Worm (Caenorhabditis elegans): ENCODE results near the gene glb-10.

Gene glb-10

ce11 chrII:6344513-6344912 lies 35.4 kb upstream of the glb-10 start:
- TF ChIP-seq hlh-30 (tag; optimal IDR thresholded peaks at IDR 0.05; ENCODE audit: insufficient read depth) (no peak), daf-16 (GFP tag; optimal IDR thresholded peaks at IDR 0.05) (no peak), daf-16 (tag; optimal IDR thresholded peaks at IDR 0.05) (peak; percentile 98)

ce11 chrII:6343893-6344292 lies 34.8 kb upstream of the glb-10 start, which contains the start of gene txt-18:
Gene txt-18, plus strand, starts transcription at chrII:6344072.
- no peak for TF ChIP-seq nhr-111 (GFP tag; optimal IDR thresholded peaks at IDR 0.05)
- TF ChIP-seq unc-62 (GFP tag; optimal IDR thresholded peaks at IDR 0.05 in 1 of 2): peak in 1 of 2 experiments; percentile 77
- no peak for TF ChIP-seq unc-62 (tag; optimal IDR thresholded peaks at IDR 0.05)
- no peak for TF ChIP-seq pha-4 (GFP tag; IDR thresholded peaks at IDR 0.05)
- TF ChIP-seq pha-4 (tag; optimal IDR thresholded peaks at IDR 0.05): no peak
- peak in 1 of 2 experiments; percentile 35 for TF ChIP-seq lsy-2 (tag; optimal IDR thresholded peaks at IDR 0.05)
- TF ChIP-seq nhr-42 (GFP tag; IDR thresholded peaks at IDR 0.05): no peak
- TF ChIP-seq nhr-28 (tag; optimal IDR thresholded peaks at IDR 0.05): peak; percentile 32
- TF ChIP-seq nhr-11 (tag; optimal IDR thresholded peaks at IDR 0.05): peak; percentile 18
- TF ChIP-seq hlh-11 (tag; optimal IDR thresholded peaks at IDR 0.05): peak; percentile 5
- TF ChIP-seq Y75B8A.6 (GFP tag; IDR thresholded peaks at IDR 0.05): no peak
- TF ChIP-seq aha-1 (tag): peak; percentile 96
- TF ChIP-seq T26A8.4 (GFP tag; IDR thresholded peaks at IDR 0.05): no peak

ce11 chrII:6342455-6342854 lies 33.4 kb upstream of the glb-10 start:
- TF ChIP-seq hlh-30 (tag; optimal IDR thresholded peaks at IDR 0.05; ENCODE audit: insufficient read depth) (no peak), fos-1 (tag; optimal IDR thresholded peaks at IDR 0.05) (no peak), aha-1 (tag) (peak; percentile 75), spr-1 (tag; optimal IDR thresholded peaks at IDR 0.05) (no peak), zip-2 (tag; optimal IDR thresholded peaks at IDR 0.05) (no peak), unc-62 (GFP tag; optimal IDR thresholded peaks at IDR 0.05 in 1 of 2) (peak in 1 of 2 experiments; percentile 23), unc-62 (tag; optimal IDR thresholded peaks at IDR 0.05) (no peak), F26F4.8 (GFP tag; conservative IDR thresholded peaks at IDR 0.05) (no peak), Y75B8A.6 (GFP tag; IDR thresholded peaks at IDR 0.05) (no peak), vab-7 (GFP tag; IDR thresholded peaks at IDR 0.05) (no peak), hif-1 (tag; optimal IDR thresholded peaks at IDR 0.05) (no peak), zip-11 (GFP tag; IDR thresholded peaks at IDR 0.05) (no peak), php-3 (GFP tag; IDR thresholded peaks at IDR 0.05) (no peak), Y5F2A.4 (GFP tag; optimal IDR thresholded peaks at IDR 0.05) (no peak), dve-1 (tag; optimal IDR thresholded peaks at IDR 0.05; ENCODE audit: insufficient read depth) (no peak)

ce11 chrII:6341076-6341475 lies 32.0 kb upstream of the glb-10 start:
- TF ChIP-seq nhr-102 (tag; optimal IDR thresholded peaks at IDR 0.05) (no peak), F37D6.2 (tag; optimal IDR thresholded peaks at IDR 0.05) (no peak), Y75B8A.6 (GFP tag; IDR thresholded peaks at IDR 0.05) (no peak), nhr-6 (tag; optimal IDR thresholded peaks at IDR 0.05) (no peak), hlh-30 (tag; optimal IDR thresholded peaks at IDR 0.05; ENCODE audit: insufficient read depth) (peak; percentile 63), mes-2 (tag; optimal IDR thresholded peaks at IDR 0.05; ENCODE audit: poor library complexity, severe bottlenecking) (no peak), nhr-76 (tag; optimal IDR thresholded peaks at IDR 0.05) (no peak), hif-1 (tag; optimal IDR thresholded peaks at IDR 0.05) (no peak), ceh-28 (tag; optimal IDR thresholded peaks at IDR 0.05) (no peak), pha-4 (GFP tag; IDR thresholded peaks at IDR 0.05) (no peak), pha-4 (tag; optimal IDR thresholded peaks at IDR 0.05) (no peak), nhr-237 (tag; optimal IDR thresholded peaks at IDR 0.05) (no peak), aha-1 (tag) (peak; percentile 96), nhr-10 (tag; optimal IDR thresholded peaks at IDR 0.05) (no peak), lsy-2 (tag; optimal IDR thresholded peaks at IDR 0.05) (no peak), nhr-28 (tag; optimal IDR thresholded peaks at IDR 0.05) (no peak), zfp-2 (tag; optimal IDR thresholded peaks at IDR 0.05) (no peak), Y105C5A.15 (GFP tag; IDR thresholded peaks at IDR 0.05) (no peak), daf-12 (tag; optimal IDR thresholded peaks at IDR 0.05) (no peak), nhr-111 (GFP tag; optimal IDR thresholded peaks at IDR 0.05) (no peak), zag-1 (tag; optimal IDR thresholded peaks at IDR 0.05) (no peak), php-3 (GFP tag; IDR thresholded peaks at IDR 0.05) (no peak), ceh-44 (GFP tag; IDR thresholded peaks at IDR 0.05) (no peak), hlh-11 (tag; optimal IDR thresholded peaks at IDR 0.05) (peak; percentile 19), mxl-3 (GFP tag; optimal IDR thresholded peaks at IDR 0.05) (no peak)
